Worm (Caenorhabditis elegans) whole organism, young adult: ENCODE measurements around the gene F07F6.7.

ENCODE experiments used
- mel-28 ChIP-seq: sonication (generic microtip); optimal IDR thresholded peaks from 2 replicates; lab custom pipeline; 2016; ENCODE audit warnings: borderline replicate concordance, mild to moderate bottlenecking, missing genetic modification characterization, missing compliant biosample characterization

The F07F6.7 gene

ce11 chrII:5373275-5374047, 50.2 kb downstream of the F07F6.7 start, which contains the start of the genes agt-2 and F09E5.3 (continued):
- no peak for TF ChIP-seq mel-28
- TF ChIP-seq, all 124 proteins: peak for 52
